Worm (Caenorhabditis elegans): ENCODE measurements around the gene D1014.13.

DNA sequence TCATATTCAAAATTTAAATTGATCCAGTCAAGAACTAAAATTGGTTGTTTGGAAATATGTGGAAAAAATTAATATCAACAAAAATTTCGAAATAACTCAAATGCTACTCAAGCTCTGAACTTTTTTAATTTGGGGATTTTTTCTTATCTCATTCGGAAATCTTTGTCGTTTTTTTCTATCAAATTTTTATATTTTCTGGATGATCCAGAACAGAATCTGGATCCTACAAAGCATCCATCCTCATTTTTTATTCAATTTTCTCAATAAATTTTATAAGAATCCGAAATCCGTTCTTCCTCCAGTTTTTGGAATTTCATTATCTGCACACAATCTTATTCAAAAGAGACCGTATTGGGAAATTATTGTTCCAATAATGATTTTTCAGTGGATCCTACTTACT, 24.6 kb upstream of the D1014.13 start, which contains the start of gene D1014.6:
- TF ChIP-seq B0310.2 (tag; optimal IDR thresholded peaks at IDR 0.05) (no peak), ama-1 (optimal IDR thresholded peaks at IDR 0.05) (no peak), ets-7 (tag; optimal IDR thresholded peaks at IDR 0.05) (no peak), aly-1 (tag; optimal IDR thresholded peaks at IDR 0.05) (no peak), scrt-1 (GFP tag; IDR thresholded peaks at IDR 0.05) (no peak), ceh-36 (tag; optimal IDR thresholded peaks at IDR 0.05) (no peak), hmg-4 (GFP tag; optimal IDR thresholded peaks at IDR 0.05) (no peak), tbx-37 (GFP tag; conservative IDR thresholded peaks at IDR 0.05) (no peak), flt-1 (GFP tag; IDR thresholded peaks at IDR 0.05) (no peak), tbx-11 (GFP tag; IDR thresholded peaks at IDR 0.05) (no peak), ceh-13 (GFP tag; optimal IDR thresholded peaks at IDR 0.05) (no peak), F13C5.2 (tag; optimal IDR thresholded peaks at IDR 0.05) (no peak), hnd-1 (tag; optimal IDR thresholded peaks at IDR 0.05) (no peak)

Measured in whole organism, early embryonic.